Fruit fly (Drosophila melanogaster) whole organism, embryonic: Measurements from ENCODE around the gene Nepl12.

Experiments
- Antp ChIP-seq: fragments of 200-800 bp; sonication (Bioruptor generic); optimal IDR thresholded peaks from 3 replicates; lab custom pipeline; 2016; ENCODE audit warnings: missing biosample characterization, missing genetic modification characterization
- Atf-2 ChIP-seq: fragments of 200-800 bp; sonication (Bioruptor generic); optimal IDR thresholded peaks from 2 replicates; lab custom pipeline; 2016; ENCODE audit warnings: missing biosample characterization, missing genetic modification characterization
- Atf6 ChIP-seq: fragments of 200-800 bp; sonication (Bioruptor generic); IDR thresholded peaks from 2 replicates; pipeline ENCODE4 v1.3.6; 2022; ENCODE audit warnings: missing biosample characterization, missing genetic modification characterization
- B-H2 ChIP-seq: fragments of 200-800 bp; sonication (Bioruptor generic); optimal IDR thresholded peaks from 2 replicates; lab custom pipeline; 2018; ENCODE audit warnings: missing biosample characterization, mild to moderate bottlenecking, missing genetic modification characterization
- Bteb2 ChIP-seq: fragments of 200-800 bp; sonication (Bioruptor generic); optimal IDR thresholded peaks from 2 replicates; lab custom pipeline; 2016; ENCODE audit warnings: missing biosample characterization, missing genetic modification characterization
- CG10321 ChIP-seq: fragments of 200-800 bp; sonication (Bioruptor generic); IDR thresholded peaks from 2 replicates; pipeline ENCODE4 v1.3.6; 2022; ENCODE audit warnings: missing biosample characterization, missing genetic modification characterization
- CG12219 ChIP-seq: fragments of 200-800 bp; sonication (Bioruptor generic); optimal IDR thresholded peaks from 3 replicates; lab custom pipeline; 2018; ENCODE audit warnings: missing biosample characterization, mild to moderate bottlenecking, missing genetic modification characterization
- CG12236 ChIP-seq: fragments of 200-800 bp; sonication (Bioruptor generic); optimal IDR thresholded peaks from 2 replicates; lab custom pipeline; 2016; ENCODE audit warnings: missing biosample characterization, missing genetic modification characterization
- CG12744 ChIP-seq: fragments of 200-800 bp; sonication (Bioruptor generic); optimal IDR thresholded peaks from 2 replicates; lab custom pipeline; 2016; ENCODE audit warnings: missing biosample characterization, missing genetic modification characterization
- CG14860 ChIP-seq: fragments of 200-800 bp; sonication (Bioruptor generic); IDR thresholded peaks from 3 replicates; pipeline ENCODE4 v1.3.6; 2022; ENCODE audit warnings: missing biosample characterization, missing genetic modification characterization; ENCODE audit not compliant: partially characterized antibody
- CG1602 ChIP-seq: fragments of 200-800 bp; sonication (Bioruptor generic); optimal IDR thresholded peaks from 3 replicates; lab custom pipeline; 2016; ENCODE audit warnings: missing biosample characterization, missing genetic modification characterization
- CG17385 ChIP-seq: fragments of 200-800 bp; sonication (Bioruptor generic); optimal IDR thresholded peaks from 3 replicates; lab custom pipeline; 2018; ENCODE audit warnings: missing biosample characterization, mild to moderate bottlenecking, missing genetic modification characterization
- CG17829 ChIP-seq: fragments of 200-800 bp; optimal IDR thresholded peaks from 2 replicates; lab custom pipeline; 2019; ENCODE audit warnings: missing biosample characterization, mild to moderate bottlenecking, missing genetic modification characterization, moderate library complexity
- CG18476 ChIP-seq: fragments of 200-800 bp; sonication (Bioruptor generic); optimal IDR thresholded peaks from 2 replicates; lab custom pipeline; 2016; ENCODE audit warnings: missing biosample characterization, mild to moderate bottlenecking, missing genetic modification characterization
- CG18599 ChIP-seq: fragments of 200-800 bp; sonication (Bioruptor generic); optimal IDR thresholded peaks from 3 replicates; lab custom pipeline; 2017; ENCODE audit warnings: missing biosample characterization, missing genetic modification characterization, mild to moderate bottlenecking, moderate library complexity, missing genetic modification reagents
- CG2116 ChIP-seq: fragments of 200-800 bp; sonication (Bioruptor generic); optimal IDR thresholded peaks from 3 replicates; lab custom pipeline; 2018; ENCODE audit warnings: missing biosample characterization, mild to moderate bottlenecking, missing genetic modification characterization
- CG2202 ChIP-seq: fragments of 200-800 bp; sonication (Bioruptor generic); optimal IDR thresholded peaks from 2 replicates; lab custom pipeline; 2018; ENCODE audit warnings: missing biosample characterization, mild to moderate bottlenecking, missing genetic modification characterization
- CG3847 ChIP-seq: fragments of 200-800 bp; sonication (Bioruptor generic); IDR thresholded peaks from 2 replicates; pipeline ENCODE4 v1.3.6; 2022; ENCODE audit warnings: missing biosample characterization, missing genetic modification characterization
- CG7556 ChIP-seq: fragments of 200-800 bp; sonication (Bioruptor generic); optimal IDR thresholded peaks from 2 replicates; lab custom pipeline; 2017; ENCODE audit warnings: missing biosample characterization, mild to moderate bottlenecking, missing genetic modification characterization
- CG7987 ChIP-seq: fragments of 200-800 bp; sonication (Bioruptor generic); optimal IDR thresholded peaks from 2 replicates; lab custom pipeline; 2018; ENCODE audit warnings: missing biosample characterization, mild to moderate bottlenecking, missing genetic modification characterization, moderate library complexity
- CHES-1-like ChIP-seq: fragments of 200-800 bp; sonication (Bioruptor generic); optimal IDR thresholded peaks from 2 replicates; lab custom pipeline; 2016; ENCODE audit warnings: missing biosample characterization, missing genetic modification characterization
- D19A ChIP-seq: fragments of 200-800 bp; optimal IDR thresholded peaks from 3 replicates; lab custom pipeline; 2019; ENCODE audit warnings: missing biosample characterization, mild to moderate bottlenecking, missing genetic modification characterization, moderate library complexity
- Dip2 ChIP-seq: fragments of 200-800 bp; sonication (Bioruptor generic); IDR thresholded peaks from 2 replicates; pipeline ENCODE4 v1.3.6; 2022; ENCODE audit warnings: missing biosample characterization, missing genetic modification characterization
- H15 ChIP-seq: fragments of 200-800 bp; sonication (Bioruptor generic); IDR thresholded peaks from 3 replicates; pipeline ENCODE4 v1.3.6; 2022; ENCODE audit warnings: missing biosample characterization, missing genetic modification characterization
- Hr39 ChIP-seq: fragments of >200 bp; optimal IDR thresholded peaks from 2 replicates; lab custom pipeline; 2017
- MTF-1 ChIP-seq: fragments of 200-800 bp; sonication (Bioruptor generic); optimal IDR thresholded peaks from 2 replicates; lab custom pipeline; 2018; ENCODE audit warnings: missing biosample characterization, mild to moderate bottlenecking, missing genetic modification characterization, borderline replicate concordance
- Mrtf ChIP-seq: fragments of 200-800 bp; sonication (Bioruptor generic); IDR thresholded peaks from 3 replicates; pipeline ENCODE4 v1.3.6; 2022; ENCODE audit warnings: missing biosample characterization, missing genetic modification characterization
- Myb ChIP-seq: fragments of 200-800 bp; sonication (Bioruptor generic); optimal IDR thresholded peaks from 2 replicates; lab custom pipeline; 2016; ENCODE audit warnings: missing biosample characterization, missing genetic modification characterization
- Tbp ChIP-seq: fragments of >200 bp; optimal IDR thresholded peaks from 2 replicates; lab custom pipeline; 2018; ENCODE audit warnings: missing biosample characterization, missing genetic modification characterization
- ap ChIP-seq: fragments of 200-800 bp; sonication (Bioruptor generic); IDR thresholded peaks from 2 replicates; pipeline ENCODE4 v1.3.6; 2022; ENCODE audit warnings: missing biosample characterization, missing genetic modification characterization
- ara ChIP-seq: fragments of 200-800 bp; sonication (Bioruptor generic); IDR thresholded peaks from 2 replicates; pipeline ENCODE4 v1.3.6; 2022; ENCODE audit warnings: missing biosample characterization, missing genetic modification characterization
- crol ChIP-seq: fragments of 200-800 bp; sonication (Bioruptor generic); IDR thresholded peaks from 2 replicates; pipeline ENCODE4 v1.3.6; 2022; ENCODE audit warnings: missing biosample characterization, missing genetic modification characterization
- cwo ChIP-seq: fragments of 200-800 bp; sonication (Bioruptor generic); optimal IDR thresholded peaks from 3 replicates; lab custom pipeline; 2017; ENCODE audit warnings: missing biosample characterization, missing genetic modification characterization, mild to moderate bottlenecking, moderate library complexity, missing genetic modification reagents
- dimm ChIP-seq: fragments of 200-800 bp; sonication (Bioruptor generic); IDR thresholded peaks from 2 replicates; pipeline ENCODE4 v1.3.6; 2022; ENCODE audit warnings: missing biosample characterization, missing genetic modification characterization
- disco-r ChIP-seq: fragments of 200-800 bp; sonication (Bioruptor generic); optimal IDR thresholded peaks from 2 replicates; lab custom pipeline; 2016; ENCODE audit warnings: missing biosample characterization, missing genetic modification characterization
- dmrt11E ChIP-seq: fragments of 200-800 bp; sonication (Bioruptor generic); optimal IDR thresholded peaks from 3 replicates; lab custom pipeline; 2018; ENCODE audit warnings: missing biosample characterization, mild to moderate bottlenecking, missing genetic modification characterization, moderate library complexity
- fd102C ChIP-seq: fragments of 200-800 bp; sonication (Bioruptor generic); optimal IDR thresholded peaks from 2 replicates; lab custom pipeline; 2018; ENCODE audit warnings: missing biosample characterization, mild to moderate bottlenecking, missing genetic modification characterization, moderate library complexity
- fd3F ChIP-seq: fragments of 200-800 bp; sonication (Bioruptor generic); optimal IDR thresholded peaks from 2 replicates; lab custom pipeline; 2018; ENCODE audit warnings: missing biosample characterization, mild to moderate bottlenecking, missing genetic modification characterization, moderate library complexity
- gcm2 ChIP-seq: fragments of 200-800 bp; sonication (Bioruptor generic); optimal IDR thresholded peaks from 2 replicates; lab custom pipeline; 2016; ENCODE audit warnings: missing biosample characterization, missing genetic modification characterization
- gfzf ChIP-seq: fragments of 200-800 bp; sonication (Bioruptor generic); optimal IDR thresholded peaks from 2 replicates; lab custom pipeline; 2016; ENCODE audit warnings: missing biosample characterization, mild to moderate bottlenecking, missing genetic modification characterization, moderate library complexity
- h ChIP-seq: fragments of >200 bp; optimal IDR thresholded peaks from 2 replicates; lab custom pipeline; 2017
- jumu ChIP-seq: fragments of 200-800 bp; sonication (Bioruptor generic); optimal IDR thresholded peaks from 3 replicates; lab custom pipeline; 2016; ENCODE audit warnings: missing biosample characterization, missing genetic modification characterization
- lola ChIP-seq, 3 experiments: fragments of >200 bp in 2 of 3; fragments of 200-800 bp in 1 of 3; sonication (Bioruptor generic) in 1 of 3; optimal IDR thresholded peaks; 2 replicates each; lab custom pipeline; 2017 to 2019; ENCODE audit warnings: missing biosample characterization in 3 of 3, missing genetic modification characterization in 3 of 3, mild to moderate bottlenecking in 1 of 3, moderate library complexity in 1 of 3
- otp ChIP-seq: fragments of 200-800 bp; sonication (Bioruptor generic); IDR thresholded peaks from 3 replicates; pipeline ENCODE4, ENCODE4 v1.3.6; 2022; ENCODE audit warnings: missing biosample characterization, missing genetic modification characterization
- prd ChIP-seq, 3 experiments: fragments of >200 bp in 2 of 3; fragments of 200-800 bp in 1 of 3; sonication (Bioruptor generic) in 1 of 3; optimal IDR thresholded peaks in 2 of 3; IDR thresholded peaks in 1 of 3; 2 replicates in 2 of 3; 3 replicates in 1 of 3; pipeline versions ENCODE4 v1.3.6 to Lab custom; 2017 to 2022; ENCODE audit warnings: missing biosample characterization in 1 of 3, missing genetic modification characterization in 1 of 3
- row ChIP-seq: fragments of 200-800 bp; sonication (Bioruptor generic); IDR thresholded peaks from 3 replicates; pipeline ENCODE4 v1.3.6; 2022; ENCODE audit warnings: missing biosample characterization, missing genetic modification characterization
- run ChIP-seq: fragments of 200-800 bp; sonication (Bioruptor generic); optimal IDR thresholded peaks from 3 replicates; lab custom pipeline; 2018; ENCODE audit warnings: missing biosample characterization, mild to moderate bottlenecking, missing genetic modification characterization
- sc ChIP-seq, 3 experiments: fragments of >200 bp in 2 of 3; fragments of 200-800 bp in 1 of 3; sonication (Bioruptor generic) in 1 of 3; optimal IDR thresholded peaks; 2 replicates in 2 of 3; 3 replicates in 1 of 3; lab custom pipeline; 2017; ENCODE audit warnings: mild to moderate bottlenecking in 1 of 3, missing biosample characterization in 1 of 3, missing genetic modification characterization in 1 of 3, missing genetic modification reagents in 1 of 3
- scrt ChIP-seq: fragments of 200-800 bp; sonication (Bioruptor generic); optimal IDR thresholded peaks from 2 replicates; lab custom pipeline; 2018; ENCODE audit warnings: missing biosample characterization, mild to moderate bottlenecking, missing genetic modification characterization, moderate library complexity
- sd ChIP-seq: fragments of 200-800 bp; sonication (Bioruptor generic); optimal IDR thresholded peaks from 3 replicates; lab custom pipeline; 2018; ENCODE audit warnings: missing biosample characterization, mild to moderate bottlenecking, missing genetic modification characterization, moderate library complexity
- tap ChIP-seq: fragments of 200-800 bp; optimal IDR thresholded peaks from 3 replicates; lab custom pipeline; 2019; ENCODE audit warnings: missing biosample characterization, mild to moderate bottlenecking, missing genetic modification characterization, moderate library complexity

Nepl12 gene

DNA sequence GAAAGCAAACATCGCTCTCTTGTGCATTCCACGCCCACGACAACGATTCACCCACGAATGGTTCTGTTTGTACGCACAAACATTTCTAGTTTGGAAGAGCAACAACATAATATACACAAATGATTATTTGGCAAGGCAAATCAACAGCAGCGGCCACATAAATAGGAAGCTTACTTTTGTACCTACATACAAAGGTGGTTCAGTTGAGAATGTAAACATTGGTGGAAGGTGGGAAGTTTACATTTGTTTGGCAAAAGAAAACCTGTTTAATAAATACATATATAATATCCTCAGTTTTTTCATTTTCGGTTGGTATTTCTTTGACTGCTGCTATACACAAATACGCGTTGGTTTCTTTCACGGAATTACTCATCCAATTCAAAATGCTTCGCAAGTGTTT, 27.2 kb downstream of the Nepl12 start (continued):
- TF ChIP-seq disco-r (GFP tag; lab: Kevin White, UChicago) (peak; percentile 65), row (no peak), tap (tag; lab: Kevin White, UChicago) (peak; percentile 92), CG7556 (GFP tag; lab: Kevin White, UChicago) (peak; percentile 82), CG12219 (GFP tag; lab: Kevin White, UChicago) (peak; percentile 90), CG7987 (GFP tag; lab: Kevin White, UChicago) (peak; percentile 86), jumu (GFP tag; lab: Kevin White, UChicago) (peak; percentile 76), Atf-2 (peak; percentile 84), CG2202 (peak; percentile 81), dimm (GFP tag; lab: Robert Waterston, UW) (no peak), Tbp (GFP tag; lab: Kevin White, UChicago) (no peak), CG18599 (peak; percentile 92), Bteb2 (GFP tag; lab: Kevin White, UChicago) (peak; percentile 81), D19A (tag; lab: Kevin White, UChicago) (peak; percentile 79), gfzf (no peak), sc (optimal IDR thresholded peaks at IDR 0.05; lab: Kevin White, UChicago) (no peak), sc (GFP tag; optimal IDR thresholded peaks at IDR 0.05; lab: Kevin White, UChicago) (peak; percentile 79), gcm2 (GFP tag; lab: Kevin White, UChicago) (peak; percentile 85), scrt (GFP tag; lab: Kevin White, UChicago) (peak; percentile 85), run (peak; percentile 87), lola (GFP tag; optimal IDR thresholded peaks at IDR 0.05; lab: Kevin White, UChicago) (peak in 1 of 3 experiments; percentile 77), fd102C (peak; percentile 78), CHES-1-like (GFP tag; lab: Kevin White, UChicago) (peak; percentile 79), CG17829 (tag; lab: Kevin White, UChicago) (peak; percentile 86), CG14860 (GFP tag; lab: Robert Waterston, UW) (no peak), Hr39 (lab: Kevin White, UChicago) (no peak), Dip2 (GFP tag; lab: Robert Waterston, UW) (no peak), h (lab: Kevin White, UChicago) (no peak), CG2116 (GFP tag; lab: Kevin White, UChicago) (peak; percentile 66), ap (GFP tag; lab: Robert Waterston, UW) (no peak), CG18476 (GFP tag; lab: Kevin White, UChicago) (peak; percentile 85), CG1602 (GFP tag; lab: Kevin White, UChicago) (peak; percentile 78), CG10321 (GFP tag; lab: Robert Waterston, UW) (no peak), cwo (GFP tag; lab: Kevin White, UChicago) (peak; percentile 81), CG12236 (GFP tag; lab: Kevin White, UChicago) (peak; percentile 74), Mrtf (GFP tag; lab: Robert Waterston, UW) (no peak), CG12744 (peak; percentile 87), CG17385 (peak; percentile 88), Myb (peak; percentile 62), B-H2 (GFP tag; lab: Kevin White, UChicago) (peak; percentile 60), prd (optimal IDR thresholded peaks at IDR 0.05; lab: Kevin White, UChicago) (no peak), prd (GFP tag; IDR thresholded peaks at IDR 0.05; lab: Robert Waterston, UW) (no peak), H15 (no peak), sd (tag; lab: Kevin White, UChicago) (peak; percentile 94), fd3F (GFP tag; lab: Kevin White, UChicago) (peak; percentile 88), CG3847 (GFP tag; lab: Robert Waterston, UW) (no peak), otp (GFP tag; lab: Robert Waterston, UW) (no peak), dmrt11E (tag; lab: Kevin White, UChicago) (peak; percentile 82), Atf6 (GFP tag; lab: Robert Waterston, UW) (no peak), ara (GFP tag; lab: Robert Waterston, UW) (no peak), Antp (peak; percentile 71), MTF-1 (GFP tag; lab: Kevin White, UChicago) (peak; percentile 78), crol (GFP tag; lab: Robert Waterston, UW) (no peak)
